Fruit fly (Drosophila melanogaster) S2 (cell line): ENCODE data around the gene msd1.

Experiments used
- CG8478 ChIP-seq: fragments of >200 bp; optimal IDR thresholded peaks from 2 replicates; lab custom pipeline; 2018
- CTCF ChIP-seq, 2 experiments: fragments of >200 bp; optimal IDR thresholded peaks; 2 replicates each; lab custom pipeline; 2018

dm6 chr3L:1298509-1298908, 33.0 kb upstream of the msd1 start, which contains the start of gene scf:
- TF ChIP-seq CG8478 (lab: Kevin White, UChicago) (no peak), CTCF (optimal IDR thresholded peaks at IDR 0.05; lab: Kevin White, UChicago) (no peak)
